Worm (Caenorhabditis elegans) whole organism, young adult: ENCODE results near the gene Y37E11AL.9.

Source experiments
- B0261.1 ChIP-seq: sonication (generic microtip); optimal IDR thresholded peaks from 2 replicates; lab custom pipeline; 2016; ENCODE audit warnings: mild to moderate bottlenecking, missing genetic modification characterization, moderate library complexity, missing compliant biosample characterization
- C06A6.2 ChIP-seq: fragments of 200-800 bp; sonication (Bioruptor generic); conservative IDR thresholded peaks from 2 replicates; pipeline ENCODE4 v1.3.6; 2022; ENCODE audit warnings: missing genetic modification characterization, missing compliant biosample characterization
- C17E4.6 ChIP-seq: fragments of 200-800 bp; sonication (Bioruptor generic); IDR thresholded peaks from 2 replicates; pipeline ENCODE4 v1.3.6; 2022; ENCODE audit warnings: missing genetic modification reagents, missing genetic modification characterization, missing compliant biosample characterization
- D2030.7 ChIP-seq: fragments of 200-800 bp; sonication (Bioruptor generic); IDR thresholded peaks from 2 replicates; pipeline ENCODE4 v1.3.6; 2022; ENCODE audit warnings: missing genetic modification reagents, missing genetic modification characterization, missing compliant biosample characterization
- F23B12.7 ChIP-seq: sonication (generic microtip); optimal IDR thresholded peaks from 2 replicates; lab custom pipeline; 2017; ENCODE audit warnings: missing genetic modification characterization, mild to moderate bottlenecking, missing compliant biosample characterization, antibody characterized with exemption, moderate library complexity; ENCODE audit not compliant: insufficient read depth
- F39B2.1 ChIP-seq: fragments of 200-800 bp; sonication (Bioruptor generic); IDR thresholded peaks from 2 replicates; pipeline ENCODE4 v1.3.6; 2022; ENCODE audit warnings: missing genetic modification reagents, missing genetic modification characterization, missing compliant biosample characterization
- F55B11.4 ChIP-seq: sonication (generic microtip); optimal IDR thresholded peaks from 2 replicates; lab custom pipeline; 2016; ENCODE audit warnings: missing compliant biosample characterization, missing genetic modification characterization, borderline replicate concordance; ENCODE audit not compliant: insufficient read depth
- F57A8.1 ChIP-seq: fragments of 200-800 bp; sonication (Bioruptor generic); optimal IDR thresholded peaks from 2 replicates; lab custom pipeline; 2018; ENCODE audit warnings: mild to moderate bottlenecking, missing genetic modification characterization, moderate library complexity, missing compliant biosample characterization
- F57C9.4 ChIP-seq: sonication (generic microtip); optimal IDR thresholded peaks from 2 replicates; lab custom pipeline; 2017; ENCODE audit warnings: mild to moderate bottlenecking, missing genetic modification characterization, missing compliant biosample characterization
- K11D2.4 ChIP-seq: fragments of 200-800 bp; sonication (Bioruptor generic); IDR thresholded peaks from 2 replicates; pipeline ENCODE4 v1.3.6; 2022; ENCODE audit warnings: missing genetic modification reagents, missing genetic modification characterization, missing compliant biosample characterization
- K12H6.12 ChIP-seq: fragments of 200-800 bp; sonication (Bioruptor generic); optimal IDR thresholded peaks from 2 replicates; lab custom pipeline; 2018; ENCODE audit warnings: mild to moderate bottlenecking, missing genetic modification characterization, missing compliant biosample characterization
- Y53F4B.3 ChIP-seq: fragments of 200-800 bp; sonication (Bioruptor generic); IDR thresholded peaks from 2 replicates; pipeline ENCODE4 v1.3.6; 2022; ENCODE audit warnings: missing genetic modification reagents, missing genetic modification characterization, missing compliant biosample characterization
- akir-1 ChIP-seq: fragments of 200-800 bp; sonication (Bioruptor generic); optimal IDR thresholded peaks from 2 replicates; lab custom pipeline; 2018; ENCODE audit warnings: mild to moderate bottlenecking, missing genetic modification characterization, moderate library complexity, missing compliant biosample characterization
- attf-5 ChIP-seq: fragments of 200-800 bp; sonication (Bioruptor generic); optimal IDR thresholded peaks from 2 replicates; lab custom pipeline; 2018; ENCODE audit warnings: mild to moderate bottlenecking, missing genetic modification characterization, missing compliant biosample characterization
- ceh-100 ChIP-seq: fragments of 200-800 bp; sonication (Bioruptor generic); IDR thresholded peaks from 2 replicates; pipeline ENCODE4 v1.3.6; 2022; ENCODE audit warnings: missing genetic modification reagents, missing genetic modification characterization, missing compliant biosample characterization
- ceh-91 ChIP-seq: fragments of 200-800 bp; sonication (Bioruptor generic); IDR thresholded peaks from 2 replicates; pipeline ENCODE4 v1.3.6; 2022; ENCODE audit warnings: missing genetic modification reagents, missing genetic modification characterization, missing compliant biosample characterization
- chd-7 ChIP-seq: sonication (generic microtip); optimal IDR thresholded peaks from 2 replicates; lab custom pipeline; 2016; ENCODE audit warnings: mild to moderate bottlenecking, missing genetic modification characterization, moderate library complexity, missing compliant biosample characterization
- die-1 ChIP-seq: sonication (generic microtip); optimal IDR thresholded peaks from 2 replicates; lab custom pipeline; 2016; ENCODE audit warnings: missing genotype, mild to moderate bottlenecking, missing genetic modification characterization, missing compliant biosample characterization
- dpff-1 ChIP-seq: sonication (generic microtip); optimal IDR thresholded peaks from 2 replicates; lab custom pipeline; 2017; ENCODE audit warnings: mild to moderate bottlenecking, missing genetic modification characterization, missing compliant biosample characterization
- dpl-1 ChIP-seq: fragments of 150-350 bp; optimal IDR thresholded peaks from 2 replicates; lab custom pipeline; 2014; ENCODE audit warnings: missing biosample characterization, missing genetic modification reagents, missing genetic modification characterization
- egrh-3 ChIP-seq: fragments of 200-800 bp; sonication (Bioruptor generic); IDR thresholded peaks from 2 replicates; pipeline ENCODE4 v1.3.6; 2022; ENCODE audit warnings: missing genetic modification reagents, missing genetic modification characterization, missing compliant biosample characterization
- hmg-1.2 ChIP-seq: fragments of 200-800 bp; sonication (Bioruptor generic); IDR thresholded peaks from 2 replicates; pipeline ENCODE4 v1.3.6; 2022; ENCODE audit warnings: missing genetic modification reagents, missing genetic modification characterization, missing compliant biosample characterization
- hsf-1 ChIP-seq: fragments of 200-800 bp; sonication (Bioruptor generic); IDR thresholded peaks from 2 replicates; pipeline ENCODE4 v1.3.6; 2022; ENCODE audit warnings: missing genetic modification reagents, missing genetic modification characterization, missing compliant biosample characterization
- lin-54 ChIP-seq: fragments of 200-800 bp; sonication (Bioruptor generic); optimal IDR thresholded peaks from 2 replicates; lab custom pipeline; 2018; ENCODE audit warnings: mild to moderate bottlenecking, missing genetic modification characterization, missing compliant biosample characterization
- lsl-1 ChIP-seq: fragments of 200-800 bp; sonication (Bioruptor generic); optimal IDR thresholded peaks from 2 replicates; lab custom pipeline; 2018; ENCODE audit warnings: mild to moderate bottlenecking, missing genetic modification characterization, moderate library complexity, missing compliant biosample characterization
- madf-6 ChIP-seq: fragments of 200-800 bp; sonication (Bioruptor generic); IDR thresholded peaks from 2 replicates; pipeline ENCODE4 v1.3.6; 2022; ENCODE audit warnings: missing genetic modification reagents, missing genetic modification characterization, missing compliant biosample characterization
- madf-8 ChIP-seq: fragments of 200-800 bp; sonication (Bioruptor generic); conservative IDR thresholded peaks from 2 replicates; pipeline ENCODE4 v1.3.6; 2022; ENCODE audit warnings: missing genetic modification reagents, missing genetic modification characterization, missing compliant biosample characterization
- mes-4 ChIP-seq: sonication (generic microtip); optimal IDR thresholded peaks from 2 replicates; lab custom pipeline; 2016; ENCODE audit warnings: missing genotype, missing genetic modification characterization, missing compliant biosample characterization
- nfya-1 ChIP-seq: sonication (generic microtip); optimal IDR thresholded peaks from 2 replicates; lab custom pipeline; 2017; ENCODE audit warnings: antibody characterized with exemption, missing compliant biosample characterization, missing genetic modification characterization, borderline replicate concordance; ENCODE audit not compliant: insufficient read depth
- rcor-1 ChIP-seq: fragments of 200-800 bp; sonication (Bioruptor generic); IDR thresholded peaks from 2 replicates; pipeline ENCODE4 v1.3.6; 2022; ENCODE audit warnings: missing genetic modification reagents, missing genetic modification characterization, missing compliant biosample characterization
- rec-8 ChIP-seq, 2 experiments: sonication (generic microtip); optimal IDR thresholded peaks; 2 replicates each; lab custom pipeline; 2016; ENCODE audit warnings: mild to moderate bottlenecking in 2 of 2, missing genetic modification characterization in 2 of 2, missing genetic modification reagents in 2 of 2, missing genotype in 2 of 2, missing biosample characterization in 1 of 2, missing compliant biosample characterization in 1 of 2, moderate library complexity in 1 of 2
- sea-2 ChIP-seq: fragments of 200-800 bp; sonication (Bioruptor generic); IDR thresholded peaks from 2 replicates; pipeline ENCODE4 v1.3.6; 2022; ENCODE audit warnings: missing genetic modification characterization, missing compliant biosample characterization
- snpc-1.1 ChIP-seq: sonication (generic microtip); optimal IDR thresholded peaks from 2 replicates; lab custom pipeline; 2017; ENCODE audit warnings: missing genetic modification characterization, mild to moderate bottlenecking, missing compliant biosample characterization, antibody characterized with exemption, moderate library complexity, missing genotype, missing genetic modification reagents; ENCODE audit not compliant: insufficient read depth
- sptf-2 ChIP-seq: fragments of 200-800 bp; sonication (Bioruptor generic); optimal IDR thresholded peaks from 2 replicates; lab custom pipeline; 2018; ENCODE audit warnings: mild to moderate bottlenecking, missing genetic modification characterization, missing compliant biosample characterization
- zfh-2 ChIP-seq: fragments of 200-800 bp; sonication (Bioruptor generic); conservative IDR thresholded peaks from 2 replicates; pipeline ENCODE4 v1.3.6; 2022; ENCODE audit warnings: missing genetic modification reagents, missing genetic modification characterization, missing compliant biosample characterization
- ztf-3 ChIP-seq: fragments of 200-800 bp; sonication (Bioruptor generic); optimal IDR thresholded peaks from 2 replicates; lab custom pipeline; 2018; ENCODE audit warnings: mild to moderate bottlenecking, missing genetic modification characterization, missing compliant biosample characterization

The Y37E11AL.9 gene

DNA sequence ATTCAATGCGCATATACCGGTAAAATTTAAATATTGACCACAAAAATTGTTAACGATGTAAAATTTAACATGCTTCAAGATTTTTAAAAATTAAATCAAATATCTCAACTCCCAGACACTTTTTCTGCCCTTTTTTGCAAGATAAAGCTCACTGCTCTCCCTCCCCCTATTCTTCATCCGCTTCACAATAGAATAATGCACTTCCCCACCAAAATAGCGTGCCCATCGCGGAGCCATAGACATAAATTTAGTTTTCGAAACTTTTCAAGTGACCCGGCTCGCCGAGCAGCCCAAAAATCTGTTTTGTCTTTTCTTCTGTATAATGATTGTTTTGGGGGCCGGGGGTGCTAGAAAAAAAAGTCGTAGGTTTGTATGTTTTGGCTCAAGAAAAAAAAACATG lies 32.7 kb downstream of the Y37E11AL.9 start:
- TF ChIP-seq lin-54 (GFP tag; lab: Kevin White, UChicago): no peak
- TF ChIP-seq B0261.1 (tag; lab: Kevin White, UChicago): no peak
- TF ChIP-seq dpl-1 (GFP tag; lab: Kevin White, UChicago): no peak
- no peak for TF ChIP-seq rec-8 (tag; optimal IDR thresholded peaks at IDR 0.05; lab: Kevin White, UChicago)
- TF ChIP-seq F55B11.4 (tag; lab: Kevin White, UChicago): no peak
- no peak for TF ChIP-seq D2030.7 (GFP tag; lab: Robert Waterston, UW)
- TF ChIP-seq attf-5 (GFP tag; lab: Kevin White, UChicago): no peak
- no peak for TF ChIP-seq K11D2.4
- no peak for TF ChIP-seq C17E4.6 (GFP tag; lab: Robert Waterston, UW)
- no peak for TF ChIP-seq akir-1 (GFP tag; lab: Kevin White, UChicago)
- no peak for TF ChIP-seq die-1 (tag; lab: Kevin White, UChicago)
- TF ChIP-seq ceh-91 (GFP tag; lab: Robert Waterston, UW): no peak
- no peak for TF ChIP-seq F39B2.1
- TF ChIP-seq madf-6 (GFP tag; lab: Robert Waterston, UW): no peak
- TF ChIP-seq F57A8.1 (GFP tag; lab: Kevin White, UChicago): no peak
- no peak for TF ChIP-seq chd-7 (tag; lab: Kevin White, UChicago)
- TF ChIP-seq F23B12.7: no peak

DNA sequence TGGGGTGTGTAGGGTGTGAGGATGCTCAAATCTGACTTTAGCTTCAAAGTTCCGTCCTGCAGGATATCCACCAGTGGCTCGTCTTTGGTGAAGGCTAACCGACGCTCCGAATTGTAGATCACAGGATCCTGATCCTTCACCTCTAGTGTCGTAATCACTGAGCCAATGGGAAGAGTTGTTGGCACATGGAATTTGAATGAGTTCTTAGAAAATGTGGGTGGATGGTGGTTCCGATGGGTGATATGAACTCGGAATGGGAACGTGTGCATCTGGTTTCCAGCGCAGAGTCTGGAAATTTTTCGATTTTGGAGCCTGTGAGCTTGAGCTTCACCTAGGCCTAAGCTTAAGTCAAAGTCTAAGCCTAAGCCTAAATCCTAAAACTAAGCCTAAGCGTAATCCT lies 33.9 kb downstream of the Y37E11AL.9 start:
- TF ChIP-seq chd-7 (tag; lab: Kevin White, UChicago): no peak
- TF ChIP-seq, all 124 proteins: peak for 0

DNA sequence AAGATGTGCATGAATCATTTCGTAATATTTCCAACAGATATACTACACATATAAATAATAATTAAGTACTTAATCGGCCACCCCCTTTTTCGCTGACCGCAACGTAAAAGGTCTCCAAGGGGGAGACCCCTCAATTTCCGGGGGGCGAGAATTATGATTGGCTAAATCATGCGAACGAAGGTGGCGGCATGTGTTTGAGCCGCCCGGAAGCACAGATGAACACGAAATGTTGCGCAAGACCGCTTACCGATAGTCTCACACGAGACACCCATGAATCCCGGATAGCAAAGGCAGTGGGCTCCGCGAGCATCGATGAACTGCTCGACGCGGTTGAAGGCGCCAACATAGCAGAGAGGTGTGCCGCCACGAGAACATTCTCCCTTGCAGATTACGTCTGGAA lies 35.4 kb downstream of the Y37E11AL.9 start:
- TF ChIP-seq zfh-2 (GFP tag; lab: Robert Waterston, UW): peak; percentile 69
- no peak for TF ChIP-seq F57A8.1 (GFP tag; lab: Kevin White, UChicago)
- TF ChIP-seq, all 124 proteins: peak for 1

DNA sequence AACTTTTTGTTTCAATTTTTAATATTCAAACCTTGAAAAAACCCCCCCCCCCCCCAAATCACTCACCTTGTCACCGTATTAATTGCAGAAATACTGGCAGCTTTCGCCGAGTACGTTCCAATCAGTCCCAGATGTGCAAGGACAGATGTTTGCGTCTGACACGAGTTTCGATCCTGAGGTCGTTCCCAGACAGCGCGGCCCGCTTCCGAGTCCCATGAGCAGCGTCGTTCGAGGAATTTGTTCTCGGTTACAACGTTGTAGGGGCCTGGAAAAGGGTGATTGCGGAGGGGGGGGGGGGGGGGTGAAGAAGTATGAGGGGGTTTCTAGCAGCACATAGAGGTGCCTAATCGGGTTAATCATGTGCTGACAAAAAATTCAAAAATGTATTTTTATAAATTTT lies 37.6 kb downstream of the Y37E11AL.9 start:
- TF ChIP-seq egrh-3 (GFP tag; lab: Robert Waterston, UW) (peak; percentile 28; the same call in 1 of the 2 replicates), zfh-2 (GFP tag; lab: Robert Waterston, UW) (peak; percentile 68), dpff-1 (tag; lab: Kevin White, UChicago) (no peak), madf-6 (GFP tag; lab: Robert Waterston, UW) (no peak)

DNA sequence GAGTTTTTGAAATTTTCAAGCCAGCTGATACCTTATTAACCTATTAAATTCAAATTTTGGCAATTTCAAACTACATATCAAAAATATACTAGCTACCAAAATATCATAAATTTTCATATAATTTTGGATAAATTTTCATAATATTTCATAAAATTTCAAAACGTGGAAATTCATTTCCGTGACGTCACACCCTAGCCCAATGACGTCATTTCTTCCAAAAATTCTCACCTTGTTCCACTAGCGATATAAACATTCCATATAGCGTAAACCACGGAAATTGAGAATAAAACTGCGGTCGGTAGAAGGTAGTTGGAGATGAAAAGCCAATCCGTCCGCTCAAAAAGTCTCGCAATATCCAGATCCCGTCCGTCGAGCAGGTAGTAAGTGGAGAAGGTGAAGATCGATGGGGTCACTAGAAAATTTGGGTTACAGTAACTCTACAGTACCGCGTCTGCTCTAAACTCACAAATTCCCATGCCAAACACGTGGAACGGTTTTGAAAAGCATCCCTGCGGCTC lies 39.3 kb downstream of the Y37E11AL.9 start:
- TF ChIP-seq F57C9.4 (tag; lab: Kevin White, UChicago) (no peak), ztf-3 (GFP tag; lab: Kevin White, UChicago) (no peak), C06A6.2 (no peak), mes-4 (tag; lab: Kevin White, UChicago) (no peak), ceh-100 (no peak), egrh-3 (GFP tag; lab: Robert Waterston, UW) (no peak), dpff-1 (tag; lab: Kevin White, UChicago) (no peak), hmg-1.2 (GFP tag; lab: Robert Waterston, UW) (no peak), lsl-1 (GFP tag; lab: Kevin White, UChicago) (no peak), madf-8 (no peak), sea-2 (no peak)

DNA sequence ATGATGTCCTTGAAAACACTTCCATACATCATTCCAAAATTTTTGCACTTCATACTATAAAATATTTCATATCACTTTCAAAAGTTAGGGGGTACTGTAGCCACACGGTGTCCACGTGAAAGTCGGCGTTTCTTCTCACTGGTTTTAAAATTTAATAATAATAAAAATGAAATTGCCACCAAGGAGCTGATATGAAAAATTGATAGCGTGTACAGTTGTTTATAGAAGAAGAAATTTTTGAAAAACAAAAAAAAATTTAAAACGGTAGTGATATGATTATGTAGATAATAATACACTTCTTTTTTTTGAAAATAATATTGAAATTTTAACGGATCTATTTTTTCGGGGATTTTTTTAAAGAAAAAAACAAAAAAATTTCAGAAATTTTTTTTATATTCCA lies 40.5 kb downstream of the Y37E11AL.9 start:
- no peak for TF ChIP-seq F57C9.4 (tag; lab: Kevin White, UChicago)
- TF ChIP-seq snpc-1.1 (tag; lab: Kevin White, UChicago): no peak
- no peak for TF ChIP-seq hsf-1 (GFP tag; lab: Robert Waterston, UW)
- no peak for TF ChIP-seq rcor-1 (GFP tag; lab: Robert Waterston, UW)
- TF ChIP-seq Y53F4B.3 (GFP tag; lab: Robert Waterston, UW): no peak
- no peak for TF ChIP-seq K12H6.12 (tag; lab: Kevin White, UChicago)
- no peak for TF ChIP-seq zfh-2 (GFP tag; lab: Robert Waterston, UW)
- TF ChIP-seq dpff-1 (tag; lab: Kevin White, UChicago): no peak
- no peak for TF ChIP-seq nfya-1 (tag; lab: Kevin White, UChicago)
- no peak for TF ChIP-seq sptf-2 (GFP tag; lab: Kevin White, UChicago)
- TF ChIP-seq rec-8 (tag; optimal IDR thresholded peaks at IDR 0.05; lab: Kevin White, UChicago): no peak
